Worm (Caenorhabditis elegans) whole organism, early embryonic: Measurements from ENCODE around the gene acaa-2.

ENCODE experiments used
- F13C5.2 ChIP-seq: sonication (generic microtip); optimal IDR thresholded peaks from 2 replicates; lab custom pipeline; 2017; ENCODE audit warnings: mild to moderate bottlenecking, missing genetic modification characterization, inconsistent platforms, missing compliant biosample characterization
- ama-1 ChIP-seq: fragments of 150-350 bp; optimal IDR thresholded peaks from 2 replicates; lab custom pipeline; 2014
- ceh-13 ChIP-seq: fragments of 200-800 bp; sonication (Bioruptor generic); optimal IDR thresholded peaks from 2 replicates; lab custom pipeline; 2018; ENCODE audit warnings: mild to moderate bottlenecking, missing genetic modification characterization, missing compliant biosample characterization
- ceh-36 ChIP-seq: sonication (generic microtip); optimal IDR thresholded peaks from 2 replicates; lab custom pipeline; 2016; ENCODE audit warnings: missing genetic modification characterization, inconsistent platforms, missing compliant biosample characterization
- flt-1 ChIP-seq: fragments of 200-800 bp; sonication (Bioruptor generic); IDR thresholded peaks from 2 replicates; pipeline ENCODE4 v1.3.6; 2022; ENCODE audit warnings: missing genetic modification characterization, missing compliant biosample characterization
- hmbx-1 ChIP-seq: sonication (generic microtip); optimal IDR thresholded peaks from 2 replicates; lab custom pipeline; 2016; ENCODE audit warnings: mild to moderate bottlenecking, missing genetic modification characterization, missing compliant biosample characterization
- pes-1 ChIP-seq: fragments of 200-800 bp; sonication (Bioruptor generic); IDR thresholded peaks from 2 replicates; pipeline ENCODE4 v1.3.6; 2022; ENCODE audit warnings: missing genetic modification reagents, missing genetic modification characterization, missing compliant biosample characterization
- scrt-1 ChIP-seq: fragments of 200-800 bp; sonication (Bioruptor generic); IDR thresholded peaks from 2 replicates; pipeline ENCODE4 v1.3.6; 2022; ENCODE audit warnings: missing genetic modification characterization, missing compliant biosample characterization

DNA sequence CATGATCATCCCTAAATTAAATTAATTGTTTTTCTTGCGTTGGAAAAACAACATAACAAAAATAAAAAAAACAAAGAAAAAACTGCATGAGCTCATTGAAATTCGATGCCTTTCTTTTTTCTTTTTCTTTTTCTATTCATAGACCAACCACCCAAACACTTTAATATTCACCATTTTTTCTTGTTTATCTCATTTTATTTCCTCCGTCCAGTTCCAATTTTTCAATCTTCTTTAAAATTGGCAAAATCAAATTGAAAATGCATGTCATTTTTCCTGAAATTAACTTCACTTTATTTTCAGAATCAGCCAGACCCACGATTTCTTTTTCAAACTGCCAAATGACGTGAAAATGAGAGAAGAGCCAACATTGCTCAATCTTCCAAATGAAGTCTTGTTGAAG lies 41.1 kb downstream of the acaa-2 start, which contains the start of gene T03F6.4:
- TF ChIP-seq hmbx-1 (tag; lab: Kevin White, UChicago), result no peak
- no peak for TF ChIP-seq ama-1 (lab: Kevin White, UChicago)
- TF ChIP-seq flt-1 (GFP tag; lab: Robert Waterston, UW), result no peak
- TF ChIP-seq scrt-1 (GFP tag; lab: Robert Waterston, UW), result no peak
- TF ChIP-seq pes-1 (GFP tag; lab: Robert Waterston, UW), result no peak
- no peak for TF ChIP-seq ceh-13 (GFP tag; lab: Kevin White, UChicago)
- TF ChIP-seq ceh-36, result no peak
- no peak for TF ChIP-seq F13C5.2 (tag; lab: Kevin White, UChicago)
